Fruit fly (Drosophila melanogaster): ENCODE results near the gene CG1792.

CG1792 gene

dm6 chr3R:31630376-31630775 is 14.3 kb downstream of the CG1792 start (continued):
- TF ChIP-seq dpn (GFP tag; optimal IDR thresholded peaks at IDR 0.05) (peak; percentile 8 to 19), ab (GFP tag; optimal IDR thresholded peaks at IDR 0.05) (no peak), CG1233 (GFP tag; optimal IDR thresholded peaks at IDR 0.05) (no peak), disco-r (GFP tag; optimal IDR thresholded peaks at IDR 0.05) (no peak), CG3838 (GFP tag; optimal IDR thresholded peaks at IDR 0.05) (no peak), CG10274 (GFP tag; optimal IDR thresholded peaks at IDR 0.05) (no peak), Rfx (GFP tag; IDR thresholded peaks at IDR 0.05) (peak; percentile 63), sens (GFP tag) (peak; percentile 53), dmrt99B (tag; optimal IDR thresholded peaks at IDR 0.05) (no peak), abd-A (tag; optimal IDR thresholded peaks at IDR 0.05) (no peak), Med (GFP tag) (peak; percentile 82), CG11723 (GFP tag; optimal IDR thresholded peaks at IDR 0.05) (no peak), CG10543 (GFP tag; optimal IDR thresholded peaks at IDR 0.05) (no peak), CG6765 (GFP tag; optimal IDR thresholded peaks at IDR 0.05) (no peak), tio (GFP tag; optimal IDR thresholded peaks at IDR 0.05) (peak; percentile 5), E2f2 (GFP tag; IDR thresholded peaks at IDR 0.05) (no peak; the same call in 1 of the 2 replicates), CG10267 (tag; optimal IDR thresholded peaks at IDR 0.05) (no peak), Abd-B (GFP tag; optimal IDR thresholded peaks at IDR 0.05) (no peak), CG2120 (GFP tag; optimal IDR thresholded peaks at IDR 0.05) (peak; percentile 69), CG12155 (GFP tag; optimal IDR thresholded peaks at IDR 0.05) (peak; percentile 2), sna (GFP tag; IDR thresholded peaks at IDR 0.05; ENCODE audit: partially characterized antibody) (no peak), CG9727 (GFP tag; optimal IDR thresholded peaks at IDR 0.05) (no peak), pita (GFP tag; optimal IDR thresholded peaks at IDR 0.05) (no peak), Lim3 (GFP tag; IDR thresholded peaks at IDR 0.05) (no peak), CG1603 (tag; optimal IDR thresholded peaks at IDR 0.05) (no peak), CG2678 (tag; optimal IDR thresholded peaks at IDR 0.05) (peak; percentile 15), CG9797 (GFP tag; optimal IDR thresholded peaks at IDR 0.05) (no peak), row (GFP tag; IDR thresholded peaks at IDR 0.05) (peak; percentile 62), pho (GFP tag; optimal IDR thresholded peaks at IDR 0.05) (peak; percentile 29), Ets65A (GFP tag) (peak; percentile 42), CG17802 (tag; optimal IDR thresholded peaks at IDR 0.05) (no peak)

dm6 chr3R:31632316-31632715 is 16.2 kb downstream of the CG1792 start:
- TF ChIP-seq Blimp-1 (GFP tag; optimal IDR thresholded peaks at IDR 0.05), result peak; percentile 56
- TF ChIP-seq aop (GFP tag; IDR thresholded peaks at IDR 0.05), result no peak
- peak; percentile 50 for TF ChIP-seq Sox102F (GFP tag; optimal IDR thresholded peaks at IDR 0.05)
- peak; percentile 8 for TF ChIP-seq Ssrp (tag; optimal IDR thresholded peaks at IDR 0.05)
- TF ChIP-seq ash1 (GFP tag; optimal IDR thresholded peaks at IDR 0.05), result no peak
- TF ChIP-seq CG11723 (GFP tag; optimal IDR thresholded peaks at IDR 0.05), result no peak
- no peak for TF ChIP-seq CG12659 (GFP tag; optimal IDR thresholded peaks at IDR 0.05)
- TF ChIP-seq CG34422 (GFP tag; IDR thresholded peaks at IDR 0.05), result no peak
- TF ChIP-seq eyg (GFP tag; optimal IDR thresholded peaks at IDR 0.05), result no peak
- no peak for TF ChIP-seq trh (GFP tag; optimal IDR thresholded peaks at IDR 0.05)
- TF ChIP-seq sens (GFP tag), result peak; percentile 63
- peak; percentile 14; the same call in 1 of the 2 replicates for TF ChIP-seq CG10366 (GFP tag; IDR thresholded peaks at IDR 0.05)
- TF ChIP-seq CG8290 (GFP tag; optimal IDR thresholded peaks at IDR 0.05), result no peak
- peak in 1 of 2 experiments; percentile 46 for TF ChIP-seq CG8290 (tag; optimal IDR thresholded peaks at IDR 0.05)
- TF ChIP-seq CG6813 (GFP tag; optimal IDR thresholded peaks at IDR 0.05), result no peak
- TF ChIP-seq cwo (GFP tag; optimal IDR thresholded peaks at IDR 0.05), result peak; percentile 4
- TF ChIP-seq phol (tag; optimal IDR thresholded peaks at IDR 0.05), result peak; percentile 29
- no peak for TF ChIP-seq sim (GFP tag; IDR thresholded peaks at IDR 0.05)
- 0 out of 2 replicates have a peak, but pooled peaks have one; percentile 15 for TF ChIP-seq Ada2b (GFP tag; IDR thresholded peaks at IDR 0.05)
- peak; percentile 14 for TF ChIP-seq fd96Cb (tag; optimal IDR thresholded peaks at IDR 0.05)
- peak; percentile 16 for TF ChIP-seq CG30403 (GFP tag; optimal IDR thresholded peaks at IDR 0.05)
- no peak for TF ChIP-seq maf-S (GFP tag; optimal IDR thresholded peaks at IDR 0.05)
- TF ChIP-seq CG42726 (GFP tag; IDR thresholded peaks at IDR 0.05; ENCODE audit: partially characterized antibody), result no peak

Measured in whole organism, embryonic.